Worm (Caenorhabditis elegans) whole organism, midembryonic: ENCODE data around the gene C44H9.4.

Source experiments
- T22C8.4 ChIP-seq: fragments of 200-800 bp; sonication (Bioruptor generic); IDR thresholded peaks from 2 replicates; pipeline ENCODE4 v1.3.6; 2022; ENCODE audit warnings: missing genetic modification characterization, missing compliant biosample characterization
- cog-1 ChIP-seq: sonication (generic microtip); optimal IDR thresholded peaks from 2 replicates; lab custom pipeline; 2016; ENCODE audit warnings: missing genetic modification characterization, missing compliant biosample characterization
- flt-1 ChIP-seq: fragments of 200-800 bp; sonication (Bioruptor generic); IDR thresholded peaks from 2 replicates; pipeline ENCODE4 v1.3.6; 2022; ENCODE audit warnings: missing genetic modification characterization, missing compliant biosample characterization
- klf-2 ChIP-seq: fragments of 200-800 bp; sonication (Bioruptor generic); conservative IDR thresholded peaks from 2 replicates; pipeline ENCODE4 v1.3.6; 2022; ENCODE audit warnings: missing genetic modification reagents, missing genetic modification characterization, missing compliant biosample characterization
- med-1 ChIP-seq: sonication (generic microtip); optimal IDR thresholded peaks from 2 replicates; lab custom pipeline; 2017; ENCODE audit warnings: missing genetic modification characterization, mild to moderate bottlenecking, missing compliant biosample characterization, antibody characterized with exemption, missing genetic modification reagents; ENCODE audit not compliant: insufficient read depth
- ref-1 ChIP-seq: fragments of 200-800 bp; sonication (Bioruptor generic); conservative IDR thresholded peaks from 2 replicates; pipeline ENCODE4 v1.3.6; 2022; ENCODE audit warnings: missing genetic modification reagents, missing genetic modification characterization, missing compliant biosample characterization
- tab-1 ChIP-seq: fragments of 200-800 bp; sonication (Bioruptor generic); IDR thresholded peaks from 2 replicates; pipeline ENCODE4 v1.3.6; 2022; ENCODE audit warnings: missing genetic modification characterization, missing compliant biosample characterization
- ztf-23 ChIP-seq: fragments of 200-800 bp; sonication (Bioruptor generic); IDR thresholded peaks from 2 replicates; pipeline ENCODE4 v1.3.6; 2022; ENCODE audit warnings: missing genetic modification reagents, missing genetic modification characterization, missing compliant biosample characterization
- ztf-29 ChIP-seq: fragments of 200-800 bp; sonication (Bioruptor generic); IDR thresholded peaks from 2 replicates; pipeline ENCODE4 v1.3.6; 2022; ENCODE audit warnings: missing genetic modification reagents, missing genetic modification characterization, missing compliant biosample characterization

C44H9.4 gene

DNA sequence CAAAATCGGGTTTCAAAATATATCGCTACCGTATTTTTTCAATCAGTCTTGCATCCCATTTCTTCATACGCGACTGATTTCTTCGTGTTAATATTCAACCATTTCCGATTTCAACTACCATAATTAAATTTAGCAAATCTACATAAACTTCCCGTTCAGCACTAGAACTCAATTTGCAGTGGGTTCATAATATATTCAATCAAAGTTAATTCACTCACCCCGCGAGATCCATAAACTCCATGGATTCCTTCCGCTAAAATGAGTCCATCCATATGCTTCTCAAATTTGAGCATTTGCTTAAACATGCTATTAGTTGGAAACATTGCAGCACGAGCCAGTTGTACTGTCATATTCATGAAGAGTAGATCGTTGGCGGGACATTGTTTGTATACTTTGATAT is 17.0 kb upstream of the C44H9.4 start:
- TF ChIP-seq tab-1 (GFP tag; lab: Robert Waterston, UW) (no peak), flt-1 (GFP tag; lab: Robert Waterston, UW) (no peak), ref-1 (GFP tag; lab: Robert Waterston, UW) (no peak)

DNA sequence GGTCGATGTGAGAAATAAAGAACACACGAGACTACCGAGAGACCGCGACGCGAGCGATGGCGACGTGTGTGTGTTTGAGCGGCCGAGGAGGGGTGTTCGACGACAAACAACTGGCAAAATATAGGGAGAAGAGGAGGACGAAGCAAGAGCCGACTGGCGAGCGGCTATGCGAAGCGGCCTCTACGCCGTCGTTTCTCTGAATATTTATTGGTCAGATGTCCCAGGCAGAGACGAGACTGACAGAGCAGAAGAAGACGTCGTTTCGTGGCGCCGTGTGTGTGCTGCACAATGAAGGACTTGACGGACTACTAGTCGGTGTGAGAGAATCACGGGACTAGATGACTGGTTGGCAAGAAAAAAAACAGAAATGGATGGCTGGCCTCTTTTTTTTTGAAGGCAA is 16.3 kb upstream of the C44H9.4 start:
- TF ChIP-seq klf-2 (GFP tag; lab: Robert Waterston, UW) = no peak
- no peak for TF ChIP-seq T22C8.4 (GFP tag; lab: Robert Waterston, UW)
- no peak for TF ChIP-seq med-1 (GFP tag; lab: Kevin White, UChicago)
- no peak for TF ChIP-seq ztf-23
- TF ChIP-seq ref-1 (GFP tag; lab: Robert Waterston, UW) = no peak
- TF ChIP-seq tab-1 (GFP tag; lab: Robert Waterston, UW) = no peak

DNA sequence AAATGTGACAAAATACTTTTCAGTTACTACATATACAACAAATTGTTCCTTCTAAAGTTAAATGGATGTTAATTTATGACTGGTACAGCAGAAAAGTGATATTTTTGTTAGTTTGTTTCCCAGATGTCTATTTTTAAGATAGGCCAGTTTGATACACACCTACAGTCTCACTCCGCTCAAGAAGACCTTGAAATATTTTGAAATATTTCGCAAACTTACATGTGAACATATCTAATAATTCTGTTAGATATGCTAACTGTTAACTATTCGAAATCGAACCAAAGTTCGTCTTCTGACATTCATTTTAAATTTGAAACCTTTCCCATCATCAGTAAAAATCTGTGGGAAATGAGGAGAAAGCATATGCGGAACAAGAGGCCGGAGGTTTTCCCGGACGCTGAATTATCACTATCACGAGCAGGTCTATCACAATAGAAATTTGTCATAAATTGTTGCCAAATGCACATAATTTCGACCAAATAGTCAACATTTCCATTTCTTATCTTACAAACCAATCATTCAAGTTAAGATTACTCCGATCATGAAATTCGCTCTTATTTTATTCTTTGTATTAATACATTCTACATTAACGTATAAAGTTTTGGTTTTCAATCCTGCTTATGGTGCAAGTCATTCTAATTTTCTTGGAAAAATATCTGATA is 15.6 kb upstream of the C44H9.4 start, which contains the start of the genes ZC443.4 and ugt-18:
TSS of gene ZC443.4 (minus strand) at position 95 of the 662 bp plus-strand sequence.
TSS of gene ugt-18 (plus strand) at position 469 of the 662 bp plus-strand sequence.
- TF ChIP-seq med-1 (GFP tag; lab: Kevin White, UChicago) (no peak), ref-1 (GFP tag; lab: Robert Waterston, UW) (no peak), flt-1 (GFP tag; lab: Robert Waterston, UW) (no peak), ztf-29 (no peak), klf-2 (GFP tag; lab: Robert Waterston, UW) (no peak), tab-1 (GFP tag; lab: Robert Waterston, UW) (no peak), T22C8.4 (GFP tag; lab: Robert Waterston, UW) (no peak), ztf-23 (no peak), cog-1 (tag; lab: Kevin White, UChicago) (no peak)

DNA sequence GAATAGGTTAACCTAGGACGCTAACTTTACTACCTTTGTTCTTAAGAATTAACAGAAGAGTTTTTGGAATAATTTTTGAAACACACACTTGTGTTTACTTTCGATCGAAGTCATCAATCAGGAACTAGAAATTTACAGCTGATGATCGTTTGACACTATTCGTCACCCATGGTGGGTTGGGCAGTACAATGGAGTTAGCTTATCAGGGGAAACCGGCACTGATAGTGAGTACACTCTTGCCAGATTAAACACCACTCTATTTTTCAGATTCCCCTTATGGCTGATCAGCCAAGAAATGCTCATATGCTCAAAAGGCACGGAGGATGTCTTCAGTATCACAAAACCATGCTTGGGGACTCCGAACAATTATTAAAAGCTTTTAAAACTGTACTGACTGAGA is 13.4 kb upstream of the C44H9.4 start:
- TF ChIP-seq flt-1 (GFP tag; lab: Robert Waterston, UW) (no peak), ztf-29 (no peak), cog-1 (tag; lab: Kevin White, UChicago) (no peak), tab-1 (GFP tag; lab: Robert Waterston, UW) (no peak), ref-1 (GFP tag; lab: Robert Waterston, UW) (no peak)

DNA sequence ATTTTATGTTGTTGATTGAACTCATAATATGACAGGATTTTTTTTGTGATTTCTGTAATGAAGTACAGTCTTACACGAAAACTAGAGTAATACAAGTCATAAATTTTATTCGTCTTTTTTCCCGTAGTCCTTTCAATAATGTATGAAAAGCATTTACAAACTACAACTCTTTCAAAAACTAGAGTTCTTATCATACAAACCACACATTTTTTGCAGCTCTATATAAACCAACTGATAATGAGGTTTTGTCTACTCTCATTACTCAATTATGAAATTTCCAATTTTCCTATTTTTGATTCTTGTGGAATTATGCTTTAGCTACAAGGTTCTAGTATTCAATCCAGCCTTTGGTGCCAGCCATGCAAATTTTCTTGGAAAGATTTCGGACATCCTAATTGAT is 10.7 kb upstream of the C44H9.4 start, which contains the start of gene ugt-16:
TSS of gene ugt-16 (plus strand) at position 248 of the 400 bp plus-strand sequence.
- TF ChIP-seq cog-1 (tag; lab: Kevin White, UChicago) = no peak
- TF ChIP-seq ztf-29 = no peak

DNA sequence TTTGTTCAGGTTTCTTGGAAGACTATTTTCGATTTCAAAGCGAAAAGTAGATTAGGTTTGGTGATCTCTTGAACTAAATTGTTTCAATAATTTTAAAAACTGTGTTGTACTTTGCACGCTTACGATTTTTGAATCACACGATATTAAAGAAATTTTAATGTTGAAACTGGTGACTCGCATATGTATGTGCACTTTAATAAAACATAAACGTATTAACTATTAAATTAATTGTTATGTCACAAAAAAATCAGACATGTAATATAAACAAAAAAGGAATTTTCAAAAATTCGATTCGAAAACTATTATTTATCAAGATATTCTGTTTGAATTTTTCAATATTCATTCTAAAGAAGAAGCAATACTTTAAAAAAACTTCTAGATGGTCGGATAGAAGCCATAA is 8.3 kb upstream of the C44H9.4 start, which contains the start of gene ugt-15:
TSS of gene ugt-15 (plus strand) at position 301 of the 400 bp plus-strand sequence.
- TF ChIP-seq cog-1 (tag; lab: Kevin White, UChicago) (no peak), med-1 (GFP tag; lab: Kevin White, UChicago) (no peak), flt-1 (GFP tag; lab: Robert Waterston, UW) (no peak)

DNA sequence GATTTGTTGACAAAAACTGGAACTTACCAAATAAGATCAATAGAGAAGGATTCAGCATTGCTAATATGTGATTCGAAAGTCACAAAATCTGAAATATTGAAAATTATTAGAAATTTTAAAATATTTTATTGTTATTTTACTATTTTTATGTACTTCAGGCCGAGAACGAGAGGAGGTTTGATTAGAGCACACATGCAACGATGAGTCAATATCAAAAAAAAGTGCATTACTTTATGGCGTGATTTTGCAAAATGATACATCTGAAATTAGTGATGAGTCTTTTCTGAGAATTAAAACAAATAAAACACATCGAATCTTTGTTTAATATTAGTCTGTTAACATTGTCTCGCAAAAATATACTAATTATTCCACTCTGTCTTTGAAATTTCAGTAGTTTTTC is 9.3 kb downstream of the C44H9.4 start:
- TF ChIP-seq ztf-29 (no peak), med-1 (GFP tag; lab: Kevin White, UChicago) (no peak), flt-1 (GFP tag; lab: Robert Waterston, UW) (no peak), ref-1 (GFP tag; lab: Robert Waterston, UW) (no peak), cog-1 (tag; lab: Kevin White, UChicago) (no peak), ztf-23 (no peak), T22C8.4 (GFP tag; lab: Robert Waterston, UW) (no peak), klf-2 (GFP tag; lab: Robert Waterston, UW) (no peak), tab-1 (GFP tag; lab: Robert Waterston, UW) (no peak)

DNA sequence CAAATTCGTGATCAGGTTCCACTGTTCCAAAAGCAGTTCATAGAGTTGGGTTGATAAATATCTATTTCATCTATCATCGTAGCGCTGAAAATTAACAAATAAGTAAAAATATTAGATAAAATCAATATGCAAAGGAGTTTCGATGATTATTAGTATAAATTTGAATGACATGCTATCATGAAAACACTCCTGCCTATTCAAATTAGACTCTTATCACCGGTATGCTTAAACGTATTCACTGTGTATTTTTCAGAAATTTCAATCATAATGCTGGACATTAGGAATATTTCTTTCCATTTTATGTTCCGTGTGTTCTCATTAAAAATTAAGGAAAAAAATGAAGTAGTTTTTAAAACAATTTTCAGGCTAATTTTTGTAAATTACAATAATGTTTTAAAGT is 9.8 kb downstream of the C44H9.4 start, which contains the start of gene C44H9.6:
TSS of gene C44H9.6 (minus strand) at position 101 of the 400 bp plus-strand sequence.
- no peak for TF ChIP-seq tab-1 (GFP tag; lab: Robert Waterston, UW)
- TF ChIP-seq ref-1 (GFP tag; lab: Robert Waterston, UW) = no peak
- TF ChIP-seq flt-1 (GFP tag; lab: Robert Waterston, UW) = no peak
- no peak for TF ChIP-seq cog-1 (tag; lab: Kevin White, UChicago)
- TF ChIP-seq ztf-29 = no peak
- TF ChIP-seq T22C8.4 (GFP tag; lab: Robert Waterston, UW) = no peak
- TF ChIP-seq med-1 (GFP tag; lab: Kevin White, UChicago) = no peak
- TF ChIP-seq ztf-23 = no peak
- no peak for TF ChIP-seq klf-2 (GFP tag; lab: Robert Waterston, UW)

DNA sequence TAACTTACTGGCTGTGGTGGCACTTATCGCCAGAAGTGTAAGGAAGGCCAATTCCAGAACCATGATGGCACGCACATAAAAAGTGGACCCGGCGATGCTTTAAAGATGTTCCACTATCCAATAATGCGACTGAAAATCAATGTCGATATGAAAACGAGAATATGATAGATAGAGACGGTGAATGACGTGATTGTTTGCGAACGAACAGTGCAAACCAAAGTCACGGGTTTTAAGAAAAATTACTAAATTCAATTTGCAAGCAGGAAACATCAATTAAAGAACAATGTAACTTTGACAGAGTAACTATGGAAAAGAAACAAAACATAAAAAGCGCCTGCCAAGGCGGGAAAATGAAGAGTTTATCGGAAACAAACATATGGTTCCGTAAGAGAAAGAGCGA is 14.2 kb downstream of the C44H9.4 start, which contains the start of gene C44H9.5:
TSS of gene C44H9.5 (minus strand) at position 129 of the 400 bp plus-strand sequence.
- TF ChIP-seq klf-2 (GFP tag; lab: Robert Waterston, UW) = no peak
- TF ChIP-seq tab-1 (GFP tag; lab: Robert Waterston, UW) = no peak
- no peak for TF ChIP-seq ztf-23
- TF ChIP-seq T22C8.4 (GFP tag; lab: Robert Waterston, UW) = no peak
- no peak for TF ChIP-seq ztf-29
- no peak for TF ChIP-seq flt-1 (GFP tag; lab: Robert Waterston, UW)
- TF ChIP-seq med-1 (GFP tag; lab: Kevin White, UChicago) = no peak
- no peak for TF ChIP-seq cog-1 (tag; lab: Kevin White, UChicago)
- TF ChIP-seq ref-1 (GFP tag; lab: Robert Waterston, UW) = no peak

DNA sequence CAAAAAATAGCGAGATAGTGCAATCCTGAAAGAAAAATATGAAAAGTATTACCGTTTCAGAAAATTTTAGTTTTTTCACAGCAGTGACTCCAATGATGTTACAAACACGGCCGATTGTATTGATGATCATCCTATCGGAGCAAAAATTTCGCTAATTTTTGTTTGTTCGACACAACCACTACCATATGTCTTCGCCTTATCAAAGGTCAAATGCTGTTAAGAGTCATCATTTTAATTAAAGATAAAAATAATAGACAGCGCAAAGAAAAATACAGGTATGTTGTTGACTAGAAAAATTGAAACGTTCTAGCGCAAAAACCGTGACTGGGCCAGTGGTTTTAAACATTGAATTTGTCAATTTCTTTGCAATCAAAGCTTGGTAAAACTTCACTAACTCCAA is 16.9 kb downstream of the C44H9.4 start:
- TF ChIP-seq tab-1 (GFP tag; lab: Robert Waterston, UW) (no peak), ztf-29 (no peak), T22C8.4 (GFP tag; lab: Robert Waterston, UW) (no peak), flt-1 (GFP tag; lab: Robert Waterston, UW) (no peak), ref-1 (GFP tag; lab: Robert Waterston, UW) (no peak), klf-2 (GFP tag; lab: Robert Waterston, UW) (no peak), ztf-23 (no peak), cog-1 (tag; lab: Kevin White, UChicago) (no peak), med-1 (GFP tag; lab: Kevin White, UChicago) (no peak)
